Worm (Caenorhabditis elegans) whole organism, L1 larva: ENCODE measurements around the gene K09E4.1.

Source experiments
- C04F5.9 ChIP-seq: sonication (generic microtip); optimal IDR thresholded peaks from 2 replicates; lab custom pipeline; 2016; ENCODE audit warnings: missing genetic modification characterization, missing compliant biosample characterization
- C16A3.4 ChIP-seq: fragments of 150-350 bp; optimal IDR thresholded peaks from 2 replicates; lab custom pipeline; 2014; ENCODE audit warnings: missing biosample characterization, missing genetic modification characterization
- ceh-63 ChIP-seq: fragments of 200-800 bp; sonication (Bioruptor generic); optimal IDR thresholded peaks from 2 replicates; lab custom pipeline; 2018; ENCODE audit warnings: mild to moderate bottlenecking, missing genetic modification characterization, missing compliant biosample characterization
- ceh-8 ChIP-seq: fragments of 200-800 bp; sonication (Bioruptor generic); optimal IDR thresholded peaks from 2 replicates; lab custom pipeline; 2018; ENCODE audit warnings: mild to moderate bottlenecking, missing genetic modification characterization, moderate library complexity, missing compliant biosample characterization
- ceh-82 ChIP-seq, 3 experiments: fragments of 150-350 bp in 1 of 3; sonication (generic microtip) in 2 of 3; optimal IDR thresholded peaks; 2 replicates each; lab custom pipeline; 2014 to 2017; ENCODE audit warnings: missing biosample characterization in 3 of 3, missing genetic modification characterization in 3 of 3
- ceh-90 ChIP-seq: sonication (generic microtip); optimal IDR thresholded peaks from 2 replicates; lab custom pipeline; 2016; ENCODE audit warnings: missing genetic modification characterization, missing compliant biosample characterization
- ces-1 ChIP-seq: fragments of 150-350 bp; optimal IDR thresholded peaks from 2 replicates; lab custom pipeline; 2014; ENCODE audit warnings: missing biosample characterization, missing genetic modification reagents, missing genetic modification characterization
- dsc-1 ChIP-seq: sonication (generic microtip); optimal IDR thresholded peaks from 2 replicates; lab custom pipeline; 2016; ENCODE audit warnings: mild to moderate bottlenecking, missing genetic modification characterization, missing compliant biosample characterization
- efl-1 ChIP-seq, 4 experiments: fragments of 150-350 bp; optimal IDR thresholded peaks in 3 of 4; peaks in 1 of 4; 1 replicate in 1 of 4; 2 replicates in 3 of 4; lab custom pipeline; 2014; ENCODE audit warnings: missing biosample characterization in 2 of 4, missing genetic modification characterization in 2 of 4, missing genetic modification reagents in 2 of 4
- egl-13 ChIP-seq: sonication (generic microtip); optimal IDR thresholded peaks from 2 replicates; lab custom pipeline; 2016; ENCODE audit warnings: missing genotype, missing genetic modification reagents, missing genetic modification characterization, missing compliant biosample characterization
- egl-27 ChIP-seq, 2 experiments: fragments of 150-350 bp in 1 of 2; sonication (generic microtip); optimal IDR thresholded peaks; 3 replicates each; lab custom pipeline; 2017 to 2018; ENCODE audit warnings: missing biosample characterization in 2 of 2, missing genetic modification characterization in 2 of 2, missing genetic modification reagents in 2 of 2
- elt-3 ChIP-seq, 6 experiments: fragments of 150-350 bp in 1 of 6; sonication (generic microtip); optimal IDR thresholded peaks; 2 replicates each; lab custom pipeline; 2017 to 2018; ENCODE audit warnings: missing biosample characterization in 6 of 6, missing genetic modification characterization in 6 of 6, inconsistent platforms in 1 of 6
- fkh-10 ChIP-seq: sonication (generic microtip); optimal IDR thresholded peaks from 2 replicates; lab custom pipeline; 2017; ENCODE audit warnings: missing biosample characterization, missing genetic modification reagents, missing genetic modification characterization
- fkh-4 ChIP-seq: sonication (generic microtip); optimal IDR thresholded peaks from 2 replicates; lab custom pipeline; 2016; ENCODE audit warnings: missing compliant biosample characterization, missing genetic modification characterization, borderline replicate concordance
- grh-1 ChIP-seq: fragments of 200-800 bp; sonication (Bioruptor generic); IDR thresholded peaks from 2 replicates; pipeline ENCODE4 v1.3.6; 2022; ENCODE audit warnings: missing genetic modification reagents, missing genetic modification characterization, missing compliant biosample characterization
- hlh-17 ChIP-seq: fragments of 200-800 bp; sonication (Bioruptor generic); optimal IDR thresholded peaks from 2 replicates; lab custom pipeline; 2018; ENCODE audit warnings: missing genetic modification characterization, mild to moderate bottlenecking, missing compliant biosample characterization, moderate library complexity, borderline replicate concordance
- irx-1 ChIP-seq: sonication (generic microtip); optimal IDR thresholded peaks from 2 replicates; lab custom pipeline; 2016; ENCODE audit warnings: missing genetic modification characterization, missing compliant biosample characterization
- jun-1 ChIP-seq: fragments of 150-350 bp; optimal IDR thresholded peaks from 2 replicates; lab custom pipeline; 2014; ENCODE audit warnings: missing biosample characterization, missing genetic modification reagents, missing genetic modification characterization
- lin-13 ChIP-seq: fragments of 150-350 bp; optimal IDR thresholded peaks from 2 replicates; lab custom pipeline; 2014; ENCODE audit warnings: missing biosample characterization, missing genetic modification reagents, missing genetic modification characterization
- lin-15B ChIP-seq: fragments of 150-350 bp; sonication (generic microtip); optimal IDR thresholded peaks from 3 replicates; lab custom pipeline; 2014; ENCODE audit warnings: missing biosample characterization, missing genetic modification characterization
- lin-35 ChIP-seq, 2 experiments: fragments of 150-350 bp; optimal IDR thresholded peaks; 2 replicates each; lab custom pipeline; 2014; ENCODE audit warnings: missing biosample characterization in 2 of 2, missing genetic modification characterization in 2 of 2, missing genetic modification reagents in 2 of 2
- lin-39 ChIP-seq: fragments of 150-350 bp; optimal IDR thresholded peaks from 2 replicates; lab custom pipeline; 2014; ENCODE audit warnings: missing biosample characterization, missing genetic modification reagents, missing genetic modification characterization
- lsy-2 ChIP-seq, 2 experiments: fragments of 150-350 bp; optimal IDR thresholded peaks; 2 replicates each; lab custom pipeline; 2014; ENCODE audit warnings: missing biosample characterization in 2 of 2, missing genetic modification characterization in 2 of 2
- mab-9 ChIP-seq: fragments of 200-800 bp; sonication (Bioruptor generic); IDR thresholded peaks from 2 replicates; pipeline ENCODE4 v1.3.6; 2022; ENCODE audit warnings: missing genetic modification reagents, missing genetic modification characterization, missing compliant biosample characterization
- mef-2 ChIP-seq: fragments of 150-350 bp; optimal IDR thresholded peaks from 2 replicates; lab custom pipeline; 2014; ENCODE audit warnings: missing biosample characterization, missing genetic modification characterization
- nhr-12 ChIP-seq: sonication (generic microtip); optimal IDR thresholded peaks from 2 replicates; lab custom pipeline; 2017; ENCODE audit warnings: missing biosample characterization, missing genetic modification characterization
- nhr-28 ChIP-seq: fragments of 150-350 bp; optimal IDR thresholded peaks from 2 replicates; lab custom pipeline; 2014; ENCODE audit warnings: missing biosample characterization, missing genetic modification characterization
- nhr-47 ChIP-seq: sonication (generic microtip); optimal IDR thresholded peaks from 2 replicates; lab custom pipeline; 2016; ENCODE audit warnings: mild to moderate bottlenecking, missing genetic modification characterization, moderate library complexity, missing compliant biosample characterization
- nhr-71 ChIP-seq: sonication (generic microtip); optimal IDR thresholded peaks from 2 replicates; lab custom pipeline; 2016; ENCODE audit warnings: mild to moderate bottlenecking, missing genetic modification characterization, moderate library complexity, missing compliant biosample characterization
- nhr-77 ChIP-seq: fragments of 150-350 bp; optimal IDR thresholded peaks from 2 replicates; lab custom pipeline; 2014; ENCODE audit warnings: missing biosample characterization, missing genetic modification characterization
- nhr-84 ChIP-seq: sonication (generic microtip); optimal IDR thresholded peaks from 2 replicates; lab custom pipeline; 2017; ENCODE audit warnings: missing biosample characterization, missing genetic modification characterization
- nhr-85 ChIP-seq: sonication (generic microtip); peaks from one replicate; lab custom pipeline; 2016; ENCODE audit warnings: missing genetic modification characterization, inconsistent platforms, missing compliant biosample characterization
- nhr-90 ChIP-seq: sonication (generic microtip); optimal IDR thresholded peaks from 2 replicates; lab custom pipeline; 2016; ENCODE audit warnings: mild to moderate bottlenecking, missing genetic modification characterization, missing compliant biosample characterization; ENCODE audit not compliant: poor library complexity
- pqm-1 ChIP-seq: sonication (generic microtip); optimal IDR thresholded peaks from 3 replicates; lab custom pipeline; 2017; ENCODE audit warnings: missing biosample characterization, missing genetic modification characterization
- rnt-1 ChIP-seq: sonication (generic microtip); optimal IDR thresholded peaks from 2 replicates; lab custom pipeline; 2016; ENCODE audit warnings: mild to moderate bottlenecking, missing genetic modification characterization, moderate library complexity, missing compliant biosample characterization
- skn-1 ChIP-seq: fragments of 150-350 bp; optimal IDR thresholded peaks from 2 replicates; lab custom pipeline; 2014; ENCODE audit warnings: missing biosample characterization, missing genetic modification characterization
- snpc-4 ChIP-seq: fragments of 150-350 bp; optimal IDR thresholded peaks from 2 replicates; lab custom pipeline; 2014; ENCODE audit warnings: missing biosample characterization, missing genetic modification characterization
- snu-23 ChIP-seq: sonication (generic microtip); optimal IDR thresholded peaks from 2 replicates; lab custom pipeline; 2016; ENCODE audit warnings: missing genetic modification characterization, missing compliant biosample characterization
- sox-4 ChIP-seq: sonication (generic microtip); optimal IDR thresholded peaks from 2 replicates; lab custom pipeline; 2016; ENCODE audit warnings: missing genetic modification characterization, missing compliant biosample characterization
- sptf-1 ChIP-seq: fragments of 150-350 bp; optimal IDR thresholded peaks from 2 replicates; lab custom pipeline; 2014; ENCODE audit warnings: missing biosample characterization, missing genetic modification characterization
- swsn-7 ChIP-seq: sonication (generic microtip); optimal IDR thresholded peaks from 2 replicates; lab custom pipeline; 2016; ENCODE audit warnings: missing genetic modification characterization, missing compliant biosample characterization
- unc-130 ChIP-seq: fragments of 150-350 bp; optimal IDR thresholded peaks from 2 replicates; lab custom pipeline; 2017; ENCODE audit warnings: missing biosample characterization, missing genetic modification characterization, inconsistent platforms
- unc-86 ChIP-seq: sonication (generic microtip); optimal IDR thresholded peaks from 2 replicates; lab custom pipeline; 2016; ENCODE audit warnings: missing genetic modification characterization, missing compliant biosample characterization
- unc-98 ChIP-seq: fragments of 200-800 bp; sonication (Bioruptor generic); IDR thresholded peaks from 2 replicates; pipeline ENCODE4 v1.3.6; 2022; ENCODE audit warnings: missing genetic modification characterization, missing compliant biosample characterization
- vab-15 ChIP-seq: sonication (generic microtip); optimal IDR thresholded peaks from 2 replicates; lab custom pipeline; 2017; ENCODE audit warnings: missing genotype, mild to moderate bottlenecking, missing genetic modification characterization, missing compliant biosample characterization
- xbp-1 ChIP-seq: sonication (generic microtip); optimal IDR thresholded peaks from 2 replicates; lab custom pipeline; 2016; ENCODE audit warnings: missing genetic modification characterization, missing compliant biosample characterization
- zag-1 ChIP-seq: fragments of 150-350 bp; optimal IDR thresholded peaks from 2 replicates; lab custom pipeline; 2014; ENCODE audit warnings: missing biosample characterization, missing genetic modification characterization

The K09E4.1 gene

ce11 chrII:14154357-14154756, 16.7 kb downstream of the K09E4.1 start, which contains the start of gene Y48B6A.1 (continued):
- peak; percentile 99 for TF ChIP-seq nhr-77 (tag; lab: Kevin White, UChicago)
- TF ChIP-seq ceh-90 = peak; percentile 90
- TF ChIP-seq lin-13 (GFP tag; lab: Kevin White, UChicago) = peak; percentile 94
- TF ChIP-seq pqm-1 (tag; lab: Kevin White, UChicago) = no peak
- TF ChIP-seq mab-9 (GFP tag; lab: Robert Waterston, UW) = peak; percentile 75; the same call in 1 of the 2 replicates
- peak; percentile 89 for TF ChIP-seq jun-1 (tag; lab: Kevin White, UChicago)
- peak; percentile 71 for TF ChIP-seq sox-4 (tag; lab: Kevin White, UChicago)
- TF ChIP-seq rnt-1 (tag; lab: Kevin White, UChicago) = peak; percentile 99
- peak; percentile 94 for TF ChIP-seq nhr-85 (tag; lab: Kevin White, UChicago)
- peak; percentile 67 for TF ChIP-seq grh-1
- peak; percentile 94 for TF ChIP-seq snpc-4 (tag; lab: Kevin White, UChicago)
- TF ChIP-seq skn-1 = peak; percentile 97
- TF ChIP-seq mef-2 (tag; lab: Kevin White, UChicago) = peak; percentile 10
- no peak for TF ChIP-seq ces-1 (GFP tag; lab: Kevin White, UChicago)
- TF ChIP-seq lsy-2 (tag; optimal IDR thresholded peaks at IDR 0.05; lab: Kevin White, UChicago) = peak; percentile 98 to 99
- peak; percentile 96 for TF ChIP-seq nhr-71 (tag; lab: Kevin White, UChicago)
- peak; percentile 89 for TF ChIP-seq dsc-1 (tag; lab: Kevin White, UChicago)
- TF ChIP-seq C16A3.4 (tag; lab: Kevin White, UChicago) = peak; percentile 98
- TF ChIP-seq fkh-10 (GFP tag; lab: Kevin White, UChicago) = peak; percentile 66
- peak; percentile 94 to 99 (median 96) for TF ChIP-seq ceh-82 (tag; optimal IDR thresholded peaks at IDR 0.05; lab: Kevin White, UChicago)
- no peak for TF ChIP-seq hlh-17 (GFP tag; lab: Kevin White, UChicago)
- peak; percentile 92 for TF ChIP-seq fkh-4 (tag; lab: Kevin White, UChicago)
- TF ChIP-seq C04F5.9 = peak; percentile 80
- TF ChIP-seq lin-35 (GFP tag; optimal IDR thresholded peaks at IDR 0.05; lab: Kevin White, UChicago) = peak; percentile 93 to 95
- TF ChIP-seq lin-39 (tag; lab: Kevin White, UChicago) = peak; percentile 71
- TF ChIP-seq sptf-1 (tag; lab: Kevin White, UChicago) = no peak
- TF ChIP-seq nhr-84 (tag; lab: Kevin White, UChicago) = peak; percentile 23
- TF ChIP-seq unc-130 (tag; lab: Kevin White, UChicago) = peak; percentile 99
- TF ChIP-seq unc-86 = peak; percentile 84
- TF ChIP-seq irx-1 (tag; lab: Kevin White, UChicago) = peak; percentile 89
- peak; percentile 94 for TF ChIP-seq xbp-1
- TF ChIP-seq nhr-47 (tag; lab: Kevin White, UChicago) = peak; percentile 95

- no peak for TF ChIP-seq irx-1 (tag; lab: Kevin White, UChicago)
- TF ChIP-seq nhr-77 (tag; lab: Kevin White, UChicago) = peak; percentile 23
- no peak for TF ChIP-seq mab-9 (GFP tag; lab: Robert Waterston, UW)
- no peak for TF ChIP-seq elt-3 (tag; optimal IDR thresholded peaks at IDR 0.05; lab: Kevin White, UChicago)
- no peak for TF ChIP-seq lin-15B (tag; lab: Kevin White, UChicago)
- TF ChIP-seq ceh-8 (GFP tag; lab: Kevin White, UChicago) = no peak
- TF ChIP-seq egl-13 (tag; lab: Kevin White, UChicago) = no peak
- TF ChIP-seq grh-1 = 0 out of 2 replicates have a peak, but pooled peaks have one; percentile 28
- no peak for TF ChIP-seq nhr-85 (tag; lab: Kevin White, UChicago)
- TF ChIP-seq efl-1 (optimal IDR thresholded peaks at IDR 0.05; lab: Kevin White, UChicago) = peak; percentile 12 to 19
- TF ChIP-seq efl-1 (GFP tag; optimal IDR thresholded peaks at IDR 0.05 in 1 of 2; lab: Kevin White, UChicago) = peak in 1 of 2 experiments; percentile 81
- no peak for TF ChIP-seq snu-23
- no peak for TF ChIP-seq swsn-7 (tag; lab: Kevin White, UChicago)
- no peak for TF ChIP-seq egl-27 (tag; optimal IDR thresholded peaks at IDR 0.05; lab: Kevin White, UChicago)
- TF ChIP-seq lsy-2 (tag; optimal IDR thresholded peaks at IDR 0.05; lab: Kevin White, UChicago) = peak in 1 of 2 experiments; percentile 30
- TF ChIP-seq vab-15 (tag; lab: Kevin White, UChicago) = no peak
- TF ChIP-seq zag-1 = no peak
- no peak for TF ChIP-seq nhr-12 (tag; lab: Kevin White, UChicago)
- peak; percentile 13 for TF ChIP-seq nhr-90 (tag; lab: Kevin White, UChicago)
- no peak for TF ChIP-seq ceh-63 (GFP tag; lab: Kevin White, UChicago)
- TF ChIP-seq nhr-47 (tag; lab: Kevin White, UChicago) = peak; percentile 37
- TF ChIP-seq C04F5.9 = no peak
- TF ChIP-seq unc-98 (GFP tag; lab: Robert Waterston, UW) = no peak
- TF ChIP-seq nhr-28 (tag; lab: Kevin White, UChicago) = no peak
- no peak for TF ChIP-seq lin-13 (GFP tag; lab: Kevin White, UChicago)
- TF ChIP-seq, all 84 proteins: peak for 6
These were observed 17.8 kb downstream of the K09E4.1 start, which contains the start of the genes rpl-43 and xrn-2 for ce11 chrII:14155259-14156023. TSS of gene rpl-43 (plus strand) at chrII:14155294. TSS of gene xrn-2 (plus strand) at chrII:14155768.
